Worm (Caenorhabditis elegans) whole organism, L2 larva: Measurements from ENCODE around the gene F09C6.3.

Experiments
- F13H6.1 ChIP-seq: sonication (generic microtip); optimal IDR thresholded peaks from 2 replicates; lab custom pipeline; 2016; ENCODE audit warnings: missing genetic modification characterization, missing compliant biosample characterization
- Y55F3AM.14 ChIP-seq: fragments of 200-800 bp; sonication (Bioruptor generic); optimal IDR thresholded peaks from 2 replicates; lab custom pipeline; 2018; ENCODE audit warnings: mild to moderate bottlenecking, missing genetic modification characterization, missing compliant biosample characterization
- ZK546.5 ChIP-seq: sonication (generic microtip); optimal IDR thresholded peaks from 2 replicates; lab custom pipeline; 2017; ENCODE audit warnings: missing biosample characterization, missing genetic modification characterization
- alr-1 ChIP-seq: fragments of 150-350 bp; optimal IDR thresholded peaks from 2 replicates; lab custom pipeline; 2014; ENCODE audit warnings: missing biosample characterization, missing genetic modification characterization
- aly-2 ChIP-seq: fragments of 150-350 bp; optimal IDR thresholded peaks from 2 replicates; lab custom pipeline; 2014; ENCODE audit warnings: missing biosample characterization, missing genetic modification characterization
- blmp-1 ChIP-seq: sonication (generic microtip); optimal IDR thresholded peaks from 2 replicates; lab custom pipeline; 2017; ENCODE audit warnings: missing genetic modification characterization, mild to moderate bottlenecking, missing compliant biosample characterization, antibody characterized with exemption, moderate library complexity; ENCODE audit not compliant: insufficient read depth
- ceh-82 ChIP-seq: fragments of 150-350 bp; optimal IDR thresholded peaks from 2 replicates; lab custom pipeline; 2014; ENCODE audit warnings: missing biosample characterization, missing genetic modification characterization
- dmd-4 ChIP-seq: sonication (generic microtip); optimal IDR thresholded peaks from 2 replicates; lab custom pipeline; 2017; ENCODE audit warnings: missing biosample characterization, missing genetic modification characterization
- egl-27 ChIP-seq: sonication (generic microtip); optimal IDR thresholded peaks from 3 replicates; lab custom pipeline; 2017; ENCODE audit warnings: missing biosample characterization, missing genetic modification reagents, missing genetic modification characterization
- elt-1 ChIP-seq: fragments of 150-350 bp; optimal IDR thresholded peaks from 2 replicates; lab custom pipeline; 2014; ENCODE audit warnings: missing biosample characterization, missing genetic modification characterization
- elt-3 ChIP-seq: sonication (generic microtip); optimal IDR thresholded peaks from 2 replicates; lab custom pipeline; 2017; ENCODE audit warnings: missing biosample characterization, missing genetic modification characterization
- fos-1 ChIP-seq: fragments of 150-350 bp; optimal IDR thresholded peaks from 2 replicates; lab custom pipeline; 2014; ENCODE audit warnings: missing biosample characterization, missing genetic modification characterization
- gmeb-1 ChIP-seq: fragments of 150-350 bp; optimal IDR thresholded peaks from 2 replicates; lab custom pipeline; 2014; ENCODE audit warnings: missing biosample characterization, missing genetic modification characterization
- lin-39 ChIP-seq: fragments of 150-350 bp; optimal IDR thresholded peaks from 2 replicates; lab custom pipeline; 2014; ENCODE audit warnings: missing biosample characterization, missing genetic modification reagents, missing genetic modification characterization
- lsy-2 ChIP-seq, 2 experiments: fragments of 150-350 bp in 1 of 2; sonication (generic microtip) in 1 of 2; optimal IDR thresholded peaks; 2 replicates each; lab custom pipeline; 2014 to 2017; ENCODE audit warnings: missing biosample characterization in 2 of 2, missing genetic modification characterization in 2 of 2
- mab-5 ChIP-seq: fragments of 150-350 bp; optimal IDR thresholded peaks from 2 replicates; lab custom pipeline; 2014; ENCODE audit warnings: missing biosample characterization, missing genetic modification characterization
- mbf-1 ChIP-seq: sonication (generic microtip); optimal IDR thresholded peaks from 2 replicates; lab custom pipeline; 2017; ENCODE audit warnings: missing biosample characterization, missing genetic modification characterization
- mdl-1 ChIP-seq, 2 experiments: fragments of 150-350 bp in 1 of 2; sonication (generic microtip) in 1 of 2; optimal IDR thresholded peaks; 2 replicates each; lab custom pipeline; 2017; ENCODE audit warnings: missing biosample characterization in 2 of 2, missing genetic modification characterization in 2 of 2
- nhr-10 ChIP-seq: sonication (generic microtip); optimal IDR thresholded peaks from 2 replicates; lab custom pipeline; 2017; ENCODE audit warnings: missing biosample characterization, missing genetic modification characterization
- nhr-12 ChIP-seq: fragments of 150-350 bp; optimal IDR thresholded peaks from 2 replicates; lab custom pipeline; 2014; ENCODE audit warnings: missing biosample characterization, missing genetic modification characterization
- nhr-129 ChIP-seq: fragments of 150-350 bp; optimal IDR thresholded peaks from 2 replicates; lab custom pipeline; 2014; ENCODE audit warnings: missing biosample characterization, missing genetic modification characterization
- nhr-21 ChIP-seq: fragments of 150-350 bp; optimal IDR thresholded peaks from 2 replicates; lab custom pipeline; 2014; ENCODE audit warnings: missing biosample characterization, missing genetic modification characterization
- nhr-23 ChIP-seq: fragments of 150-350 bp; optimal IDR thresholded peaks from 2 replicates; lab custom pipeline; 2014; ENCODE audit warnings: missing biosample characterization, missing genetic modification reagents, missing genetic modification characterization
- nhr-237 ChIP-seq: fragments of 150-350 bp; optimal IDR thresholded peaks from 2 replicates; lab custom pipeline; 2014; ENCODE audit warnings: missing biosample characterization, missing genetic modification characterization
- nhr-25 ChIP-seq: fragments of 150-350 bp; sonication (generic microtip); optimal IDR thresholded peaks from 3 replicates; lab custom pipeline; 2014; ENCODE audit warnings: missing biosample characterization, missing genetic modification characterization
- nhr-6 ChIP-seq: fragments of 150-350 bp; optimal IDR thresholded peaks from 2 replicates; lab custom pipeline; 2014; ENCODE audit warnings: missing biosample characterization, missing genetic modification characterization
- nhr-77 ChIP-seq: fragments of 150-350 bp; optimal IDR thresholded peaks from 2 replicates; lab custom pipeline; 2014; ENCODE audit warnings: missing biosample characterization, missing genetic modification characterization
- sem-4 ChIP-seq: fragments of 150-350 bp; optimal IDR thresholded peaks from 2 replicates; lab custom pipeline; 2014; ENCODE audit warnings: missing biosample characterization, missing genetic modification reagents, missing genetic modification characterization
- skn-1 ChIP-seq: sonication (generic microtip); optimal IDR thresholded peaks from 2 replicates; lab custom pipeline; 2017; ENCODE audit warnings: missing biosample characterization, missing genetic modification characterization
- sma-3 ChIP-seq: sonication (generic microtip); optimal IDR thresholded peaks from 2 replicates; lab custom pipeline; 2016; ENCODE audit warnings: missing genetic modification reagents, missing genetic modification characterization, missing compliant biosample characterization
- snpc-4 ChIP-seq: fragments of 150-350 bp; optimal IDR thresholded peaks from 2 replicates; lab custom pipeline; 2014; ENCODE audit warnings: missing biosample characterization, missing genetic modification characterization
- unc-55 ChIP-seq: fragments of 150-350 bp; sonication (generic microtip); optimal IDR thresholded peaks from 3 replicates; lab custom pipeline; 2014; ENCODE audit warnings: missing biosample characterization, missing genetic modification reagents, missing genetic modification characterization
- unc-62 ChIP-seq: fragments of 150-350 bp; optimal IDR thresholded peaks from 2 replicates; lab custom pipeline; 2014; ENCODE audit warnings: missing biosample characterization, missing genetic modification reagents, missing genetic modification characterization
- zag-1 ChIP-seq: fragments of 150-350 bp; optimal IDR thresholded peaks from 2 replicates; lab custom pipeline; 2014; ENCODE audit warnings: missing biosample characterization, missing genetic modification characterization
- ztf-11 ChIP-seq: sonication (generic microtip); optimal IDR thresholded peaks from 2 replicates; lab custom pipeline; 2017; ENCODE audit warnings: missing biosample characterization, missing genetic modification characterization
- ztf-4 ChIP-seq: fragments of 150-350 bp; optimal IDR thresholded peaks from 2 replicates; lab custom pipeline; 2014; ENCODE audit warnings: missing biosample characterization, missing genetic modification characterization

F09C6.3 gene

DNA sequence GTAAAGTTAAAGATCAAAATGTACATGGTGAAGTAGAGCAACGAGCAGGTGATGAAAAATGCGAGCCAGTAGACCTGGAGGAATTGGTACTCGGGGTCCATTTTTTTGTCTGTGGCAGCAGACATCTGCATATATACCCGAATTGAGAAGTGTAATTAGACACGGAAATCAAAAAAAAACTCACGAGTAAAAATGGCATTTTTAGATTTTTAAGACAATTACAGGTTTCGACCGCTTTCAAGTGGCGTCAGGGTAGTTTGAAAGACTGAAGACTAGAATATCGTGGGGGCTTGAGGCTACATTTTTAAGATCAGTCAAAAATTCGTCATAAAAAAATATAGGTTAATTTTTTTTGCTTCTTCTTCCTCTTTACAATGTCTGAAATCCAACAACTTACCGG lies 22.8 kb upstream of the F09C6.3 start, which contains the start of gene srd-68:
srd-68 (minus strand) TSS at position 101 of the 400 bp plus-strand sequence.
- TF ChIP-seq nhr-23 (tag; lab: Kevin White, UChicago) (no peak), nhr-21 (no peak), lin-39 (tag; lab: Kevin White, UChicago) (no peak), nhr-6 (no peak), zag-1 (tag; lab: Kevin White, UChicago) (no peak), F13H6.1 (no peak), blmp-1 (tag; lab: Kevin White, UChicago) (no peak), fos-1 (tag; lab: Kevin White, UChicago) (no peak), aly-2 (tag; lab: Kevin White, UChicago) (no peak), nhr-12 (no peak), gmeb-1 (no peak)

DNA sequence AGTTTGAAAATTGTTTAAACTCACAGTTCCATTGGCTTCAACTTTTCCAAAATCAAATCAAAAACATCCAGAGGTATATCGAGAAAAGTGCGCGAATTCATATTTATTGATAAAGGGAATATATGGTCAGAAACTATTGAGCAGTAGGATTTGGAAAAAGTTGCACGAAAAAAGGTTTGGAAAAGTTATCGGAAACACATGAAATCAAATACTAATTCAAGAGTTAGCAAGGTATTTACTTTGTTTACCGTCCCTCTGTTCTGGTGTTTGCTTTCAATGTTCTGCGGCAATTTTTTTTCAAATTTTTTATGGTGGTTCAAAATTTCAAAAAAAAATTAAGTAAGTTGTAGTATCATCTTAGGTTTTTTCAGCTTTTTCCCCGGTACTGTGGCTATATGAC lies 19.4 kb upstream of the F09C6.3 start, which contains the start of gene fbxa-45:
fbxa-45 (minus strand) TSS at position 101 of the 400 bp plus-strand sequence.
- TF ChIP-seq mab-5 (no peak), ceh-82 (no peak), elt-1 (tag; lab: Kevin White, UChicago) (no peak), egl-27 (no peak), nhr-10 (tag; lab: Kevin White, UChicago) (no peak), mbf-1 (no peak), nhr-77 (tag; lab: Kevin White, UChicago) (no peak), Y55F3AM.14 (GFP tag; lab: Kevin White, UChicago) (no peak), nhr-237 (no peak), nhr-25 (tag; lab: Kevin White, UChicago) (no peak)
- TF ChIP-seq, all 48 proteins: peak for 0

DNA sequence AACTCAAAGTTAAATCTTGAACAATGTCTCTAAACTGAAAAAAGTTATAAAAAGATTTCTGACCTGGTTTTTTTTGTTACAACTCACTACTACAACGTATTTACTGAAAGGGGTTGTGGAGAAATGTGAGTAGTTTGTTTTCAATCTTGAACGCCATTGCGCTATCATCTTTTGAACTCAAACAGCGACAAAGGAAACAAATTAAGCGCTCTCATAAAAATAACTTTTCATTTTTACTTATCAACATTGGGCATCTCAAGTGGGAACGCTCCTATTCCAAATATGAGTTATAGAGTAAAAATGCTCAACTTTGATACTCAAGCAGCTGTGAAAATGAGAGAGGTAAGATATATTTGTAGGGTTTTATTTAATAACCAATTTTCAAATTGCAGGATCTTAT lies 13.5 kb upstream of the F09C6.3 start, which contains the start of gene F09C6.15:
F09C6.15 (plus strand) TSS at position 301 of the 400 bp plus-strand sequence.
- TF ChIP-seq unc-55 (GFP tag; lab: Kevin White, UChicago) = no peak
- no peak for TF ChIP-seq dmd-4 (tag; lab: Kevin White, UChicago)
- no peak for TF ChIP-seq nhr-25 (tag; lab: Kevin White, UChicago)
- TF ChIP-seq skn-1 (tag; lab: Kevin White, UChicago) = no peak
- no peak for TF ChIP-seq nhr-129 (tag; lab: Kevin White, UChicago)
- no peak for TF ChIP-seq lsy-2 (tag; optimal IDR thresholded peaks at IDR 0.05; lab: Kevin White, UChicago)
- TF ChIP-seq nhr-237 = no peak
- no peak for TF ChIP-seq unc-62 (GFP tag; lab: Kevin White, UChicago)
- TF ChIP-seq nhr-77 (tag; lab: Kevin White, UChicago) = no peak
- TF ChIP-seq ztf-4 = no peak
- no peak for TF ChIP-seq alr-1 (tag; lab: Kevin White, UChicago)
- no peak for TF ChIP-seq elt-1 (tag; lab: Kevin White, UChicago)
- no peak for TF ChIP-seq mdl-1 (tag; optimal IDR thresholded peaks at IDR 0.05; lab: Kevin White, UChicago)
- TF ChIP-seq blmp-1 (tag; lab: Kevin White, UChicago) = no peak
- no peak for TF ChIP-seq snpc-4 (tag; lab: Kevin White, UChicago)

DNA sequence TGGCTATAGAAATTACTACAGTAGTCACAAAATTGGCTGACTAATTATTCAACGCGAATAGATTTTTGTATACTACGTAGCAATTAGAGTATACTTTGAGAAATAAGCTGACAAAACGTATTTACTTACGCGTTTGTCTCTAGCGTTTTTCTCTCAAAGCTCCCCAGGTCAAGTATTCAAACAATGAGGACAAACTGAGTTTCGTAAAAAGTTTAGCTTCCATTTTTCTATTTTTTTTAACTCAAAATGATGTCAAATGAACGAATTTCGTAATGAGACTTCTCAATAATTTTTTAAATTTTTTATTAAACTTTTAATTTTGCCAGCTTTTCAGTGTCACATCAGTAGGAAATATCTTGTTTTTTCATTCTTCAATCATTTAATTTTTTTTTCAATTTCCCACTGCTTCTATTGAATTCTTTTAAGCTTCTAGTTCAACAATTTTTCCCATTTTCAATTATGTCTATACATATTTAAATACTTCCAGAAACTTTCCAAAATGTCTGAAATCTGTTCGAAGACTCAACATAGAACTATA lies 8.9 kb upstream of the F09C6.3 start, which contains the start of the genes ifas-2 and fbxa-44:
ifas-2 (minus strand) TSS at position 101 of the 538 bp plus-strand sequence.
fbxa-44 (plus strand) TSS at position 488 of the 538 bp plus-strand sequence.
- TF ChIP-seq mab-5 (no peak), ztf-11 (tag; lab: Kevin White, UChicago) (no peak), egl-27 (no peak), fos-1 (tag; lab: Kevin White, UChicago) (no peak), ZK546.5 (tag; lab: Kevin White, UChicago) (no peak), zag-1 (tag; lab: Kevin White, UChicago) (no peak), sma-3 (no peak), sem-4 (tag; lab: Kevin White, UChicago) (no peak), elt-3 (tag; lab: Kevin White, UChicago) (no peak), nhr-12 (no peak), skn-1 (tag; lab: Kevin White, UChicago) (no peak), F13H6.1 (no peak)
